Worm (Caenorhabditis elegans): ENCODE data around the gene T22B2.1.

ce11 chrX:3900715-3901114 lies 25.2 kb upstream of the T22B2.1 start:
- TF ChIP-seq fkh-10 (GFP tag; optimal IDR thresholded peaks at IDR 0.05) (no peak), sea-2 (GFP tag; optimal IDR thresholded peaks at IDR 0.05) (no peak), elt-3 (tag; optimal IDR thresholded peaks at IDR 0.05) (no peak), fos-1 (tag; optimal IDR thresholded peaks at IDR 0.05) (no peak), ama-1 (optimal IDR thresholded peaks at IDR 0.05) (no peak), ceh-16 (tag; optimal IDR thresholded peaks at IDR 0.05) (no peak), unc-39 (tag; optimal IDR thresholded peaks at IDR 0.05) (no peak)
